Fruit fly (Drosophila melanogaster) S2 (cell line): ENCODE data around the gene Irp-1A.

ENCODE experiments used
- CG8478 ChIP-seq: fragments of >200 bp; optimal IDR thresholded peaks from 2 replicates; lab custom pipeline; 2018
- CTCF ChIP-seq, 2 experiments: fragments of >200 bp; optimal IDR thresholded peaks; 2 replicates each; lab custom pipeline; 2018

DNA sequence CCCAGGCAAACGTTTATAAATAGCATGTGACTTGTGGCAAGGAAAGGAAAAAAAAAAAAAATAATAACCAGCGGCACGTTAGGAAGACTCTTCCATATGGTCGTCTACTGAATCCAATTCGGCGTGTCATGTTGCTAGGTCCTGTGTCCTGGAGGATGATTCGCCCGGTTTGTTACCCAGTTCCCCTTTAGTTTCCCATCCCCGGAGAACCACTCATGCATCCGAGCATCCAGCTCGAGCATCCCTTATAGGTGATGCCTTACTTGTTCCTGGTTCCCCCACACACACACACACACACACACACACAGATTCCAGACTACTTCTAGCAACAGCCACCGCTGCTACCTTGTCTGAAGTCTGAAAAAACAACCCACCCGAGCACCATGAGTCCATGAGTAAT, 6.5 kb downstream of the Irp-1A start:
- TF ChIP-seq CG8478 = no peak
- TF ChIP-seq CTCF (optimal IDR thresholded peaks at IDR 0.05; lab: Kevin White, UChicago) = no peak
